Worm (Caenorhabditis elegans) whole organism, young adult: ENCODE measurements around the gene Y41C4A.8.

Experiments used
- B0261.1 ChIP-seq: sonication (generic microtip); optimal IDR thresholded peaks from 2 replicates; lab custom pipeline; 2016; ENCODE audit warnings: mild to moderate bottlenecking, missing genetic modification characterization, moderate library complexity, missing compliant biosample characterization
- C06A6.2 ChIP-seq: fragments of 200-800 bp; sonication (Bioruptor generic); conservative IDR thresholded peaks from 2 replicates; pipeline ENCODE4 v1.3.6; 2022; ENCODE audit warnings: missing genetic modification characterization, missing compliant biosample characterization
- F22D6.2 ChIP-seq: sonication (generic microtip); optimal IDR thresholded peaks from 2 replicates; lab custom pipeline; 2016; ENCODE audit warnings: mild to moderate bottlenecking, missing genetic modification characterization, missing compliant biosample characterization
- F33H1.4 ChIP-seq: fragments of 200-800 bp; sonication (Bioruptor generic); IDR thresholded peaks from 2 replicates; pipeline ENCODE4 v1.3.6; 2022; ENCODE audit warnings: missing genetic modification reagents, missing genetic modification characterization, missing compliant biosample characterization
- F55B11.4 ChIP-seq: sonication (generic microtip); optimal IDR thresholded peaks from 2 replicates; lab custom pipeline; 2016; ENCODE audit warnings: missing compliant biosample characterization, missing genetic modification characterization, borderline replicate concordance; ENCODE audit not compliant: insufficient read depth
- F57A8.1 ChIP-seq: fragments of 200-800 bp; sonication (Bioruptor generic); optimal IDR thresholded peaks from 2 replicates; lab custom pipeline; 2018; ENCODE audit warnings: mild to moderate bottlenecking, missing genetic modification characterization, moderate library complexity, missing compliant biosample characterization
- K12H6.12 ChIP-seq: fragments of 200-800 bp; sonication (Bioruptor generic); optimal IDR thresholded peaks from 2 replicates; lab custom pipeline; 2018; ENCODE audit warnings: mild to moderate bottlenecking, missing genetic modification characterization, missing compliant biosample characterization
- Y56A3A.18 ChIP-seq: fragments of 200-800 bp; sonication (Bioruptor generic); IDR thresholded peaks from 2 replicates; pipeline ENCODE4 v1.3.6; 2022; ENCODE audit warnings: missing genetic modification reagents, missing genetic modification characterization, missing compliant biosample characterization
- Y67H2A.10 ChIP-seq: fragments of 200-800 bp; sonication (Bioruptor generic); conservative IDR thresholded peaks from 2 replicates; pipeline ENCODE4 v1.3.6; 2022; ENCODE audit warnings: missing genetic modification reagents, missing genetic modification characterization, missing compliant biosample characterization
- akir-1 ChIP-seq: fragments of 200-800 bp; sonication (Bioruptor generic); optimal IDR thresholded peaks from 2 replicates; lab custom pipeline; 2018; ENCODE audit warnings: mild to moderate bottlenecking, missing genetic modification characterization, moderate library complexity, missing compliant biosample characterization
- ama-1 ChIP-seq, 3 experiments: fragments of 150-350 bp in 1 of 3; sonication (generic microtip) in 2 of 3; optimal IDR thresholded peaks; 2 replicates each; lab custom pipeline; 2014 to 2018; ENCODE audit warnings: missing biosample characterization in 2 of 3, missing genetic modification characterization in 2 of 3, missing genetic modification reagents in 2 of 3
- aptf-2 ChIP-seq: fragments of 200-800 bp; sonication (Bioruptor generic); conservative IDR thresholded peaks from 2 replicates; pipeline ENCODE4 v1.3.6; 2022; ENCODE audit warnings: missing genetic modification reagents, missing genetic modification characterization, missing compliant biosample characterization
- athp-1 ChIP-seq: sonication (generic microtip); optimal IDR thresholded peaks from 2 replicates; lab custom pipeline; 2017; ENCODE audit warnings: mild to moderate bottlenecking, missing genetic modification characterization, missing compliant biosample characterization
- cebp-1 ChIP-seq, 2 experiments: fragments of 200-800 bp in 1 of 2; sonication (Bioruptor generic) in 1 of 2; sonication (generic microtip) in 1 of 2; IDR thresholded peaks in 1 of 2; optimal IDR thresholded peaks in 1 of 2; 2 replicates each; pipeline versions ENCODE4 v1.3.6 to Lab custom; 2017 to 2022; ENCODE audit warnings: missing compliant biosample characterization in 2 of 2, missing genetic modification characterization in 2 of 2, mild to moderate bottlenecking in 1 of 2, missing genetic modification reagents in 1 of 2, moderate library complexity in 1 of 2
- die-1 ChIP-seq: sonication (generic microtip); optimal IDR thresholded peaks from 2 replicates; lab custom pipeline; 2016; ENCODE audit warnings: missing genotype, mild to moderate bottlenecking, missing genetic modification characterization, missing compliant biosample characterization
- egl-18 ChIP-seq: fragments of 200-800 bp; sonication (Bioruptor generic); IDR thresholded peaks from 2 replicates; pipeline ENCODE4 v1.3.6; 2022; ENCODE audit warnings: missing genetic modification reagents, missing genetic modification characterization, missing compliant biosample characterization
- egrh-3 ChIP-seq: fragments of 200-800 bp; sonication (Bioruptor generic); IDR thresholded peaks from 2 replicates; pipeline ENCODE4 v1.3.6; 2022; ENCODE audit warnings: missing genetic modification reagents, missing genetic modification characterization, missing compliant biosample characterization
- ets-4 ChIP-seq: fragments of 200-800 bp; sonication (Bioruptor generic); optimal IDR thresholded peaks from 2 replicates; lab custom pipeline; 2018; ENCODE audit warnings: mild to moderate bottlenecking, missing genetic modification characterization, missing compliant biosample characterization
- gei-17 ChIP-seq: fragments of 200-800 bp; sonication (Bioruptor generic); optimal IDR thresholded peaks from 2 replicates; lab custom pipeline; 2018; ENCODE audit warnings: mild to moderate bottlenecking, missing genetic modification characterization, missing compliant biosample characterization
- hmg-20 ChIP-seq: fragments of 200-800 bp; sonication (Bioruptor generic); IDR thresholded peaks from 2 replicates; pipeline ENCODE4 v1.3.6; 2022; ENCODE audit warnings: missing genetic modification reagents, missing genetic modification characterization, missing compliant biosample characterization
- lag-1 ChIP-seq: fragments of 200-800 bp; sonication (Bioruptor generic); IDR thresholded peaks from 2 replicates; pipeline ENCODE4 v1.3.6; 2022; ENCODE audit warnings: missing genetic modification reagents, missing genetic modification characterization, missing compliant biosample characterization
- lin-54 ChIP-seq: fragments of 200-800 bp; sonication (Bioruptor generic); optimal IDR thresholded peaks from 2 replicates; lab custom pipeline; 2018; ENCODE audit warnings: mild to moderate bottlenecking, missing genetic modification characterization, missing compliant biosample characterization
- madf-10 ChIP-seq: sonication (generic microtip); optimal IDR thresholded peaks from 2 replicates; lab custom pipeline; 2016; ENCODE audit warnings: mild to moderate bottlenecking, missing genetic modification characterization, missing compliant biosample characterization
- madf-3 ChIP-seq: fragments of 200-800 bp; sonication (Bioruptor generic); IDR thresholded peaks from 2 replicates; pipeline ENCODE4 v1.3.6; 2022; ENCODE audit warnings: missing genetic modification reagents, missing genetic modification characterization, missing compliant biosample characterization
- madf-8 ChIP-seq: fragments of 200-800 bp; sonication (Bioruptor generic); conservative IDR thresholded peaks from 2 replicates; pipeline ENCODE4 v1.3.6; 2022; ENCODE audit warnings: missing genetic modification reagents, missing genetic modification characterization, missing compliant biosample characterization
- mes-4 ChIP-seq: sonication (generic microtip); optimal IDR thresholded peaks from 2 replicates; lab custom pipeline; 2016; ENCODE audit warnings: missing genotype, missing genetic modification characterization, missing compliant biosample characterization
- mxl-1 ChIP-seq: sonication (generic microtip); optimal IDR thresholded peaks from 2 replicates; lab custom pipeline; 2016; ENCODE audit warnings: missing genetic modification characterization, missing compliant biosample characterization
- nfyb-1 ChIP-seq: fragments of 200-800 bp; sonication (Bioruptor generic); IDR thresholded peaks from 2 replicates; pipeline ENCODE4 v1.3.6; 2022; ENCODE audit warnings: missing genetic modification reagents, missing genetic modification characterization, missing compliant biosample characterization
- nhr-27 ChIP-seq: fragments of 200-800 bp; sonication (Bioruptor generic); optimal IDR thresholded peaks from 2 replicates; lab custom pipeline; 2018; ENCODE audit warnings: mild to moderate bottlenecking, missing genetic modification characterization, moderate library complexity, missing compliant biosample characterization
- nhr-90 ChIP-seq: sonication (generic microtip); optimal IDR thresholded peaks from 2 replicates; lab custom pipeline; 2016; ENCODE audit warnings: missing genotype, mild to moderate bottlenecking, missing genetic modification characterization, missing compliant biosample characterization
- repo-1 ChIP-seq: sonication (generic microtip); optimal IDR thresholded peaks from 2 replicates; lab custom pipeline; 2017; ENCODE audit warnings: mild to moderate bottlenecking, missing genetic modification characterization, missing compliant biosample characterization
- rpc-1 ChIP-seq, 2 experiments: fragments of 150-350 bp in 1 of 2; sonication (generic microtip) in 1 of 2; optimal IDR thresholded peaks; 2 replicates each; lab custom pipeline; 2014 to 2018; ENCODE audit warnings: missing biosample characterization in 1 of 2, missing genetic modification characterization in 1 of 2, missing genetic modification reagents in 1 of 2, missing genotype in 1 of 2
- sdz-38 ChIP-seq: sonication (generic microtip); optimal IDR thresholded peaks from 2 replicates; lab custom pipeline; 2016; ENCODE audit warnings: missing genotype, missing genetic modification characterization, missing compliant biosample characterization
- xnd-1 ChIP-seq: sonication (generic microtip); optimal IDR thresholded peaks from 2 replicates; lab custom pipeline; 2016; ENCODE audit warnings: missing genotype, missing genetic modification reagents, missing genetic modification characterization, missing compliant biosample characterization
- zim-3 ChIP-seq: sonication (generic microtip); optimal IDR thresholded peaks from 2 replicates; lab custom pipeline; 2017; ENCODE audit warnings: mild to moderate bottlenecking, missing genetic modification characterization, moderate library complexity, missing compliant biosample characterization
- ztf-18 ChIP-seq: sonication (generic microtip); optimal IDR thresholded peaks from 2 replicates; lab custom pipeline; 2016; ENCODE audit warnings: missing genotype, mild to moderate bottlenecking, missing genetic modification characterization, missing compliant biosample characterization
- ztf-22 ChIP-seq: fragments of 200-800 bp; sonication (Bioruptor generic); optimal IDR thresholded peaks from 2 replicates; lab custom pipeline; 2018; ENCODE audit warnings: mild to moderate bottlenecking, missing genetic modification characterization, moderate library complexity, missing compliant biosample characterization
- ztf-25 ChIP-seq: fragments of 200-800 bp; sonication (Bioruptor generic); IDR thresholded peaks from 2 replicates; pipeline ENCODE4 v1.3.6; 2022; ENCODE audit warnings: missing genetic modification reagents, missing genetic modification characterization, missing compliant biosample characterization
- ztf-6 ChIP-seq: fragments of 200-800 bp; sonication (Bioruptor generic); IDR thresholded peaks from 2 replicates; pipeline ENCODE4 v1.3.6; 2022; ENCODE audit warnings: missing genetic modification reagents, missing genetic modification characterization, missing compliant biosample characterization

The Y41C4A.8 gene

DNA sequence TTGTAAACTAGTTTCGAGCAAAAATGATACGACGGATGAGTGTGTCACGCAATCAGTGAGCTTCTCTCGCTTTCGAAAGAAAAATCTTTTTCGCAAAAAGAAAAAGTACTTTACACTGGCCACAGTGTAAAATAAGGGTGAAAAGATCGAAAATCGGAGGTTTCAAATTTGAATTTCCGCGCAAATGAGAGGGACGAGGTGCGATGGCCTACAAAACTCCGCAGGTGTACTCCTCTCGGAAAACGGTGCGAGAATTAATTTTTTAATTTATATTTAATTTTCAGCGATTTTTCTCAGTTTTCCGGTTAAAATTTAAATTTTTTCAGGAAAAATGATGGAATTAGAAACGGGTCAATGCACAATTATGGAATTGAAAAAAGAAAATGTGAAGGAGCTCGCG is 38.1 kb upstream of the Y41C4A.8 start, which contains the start of gene mrt-2 (continued):
- TF ChIP-seq repo-1 (tag; lab: Kevin White, UChicago) (no peak), aptf-2 (GFP tag; lab: Robert Waterston, UW) (no peak), F33H1.4 (GFP tag; lab: Robert Waterston, UW) (peak; percentile 54), die-1 (tag; lab: Kevin White, UChicago) (no peak), zim-3 (tag; lab: Kevin White, UChicago) (no peak), B0261.1 (tag; lab: Kevin White, UChicago) (no peak), egl-18 (no peak), cebp-1 (GFP tag; IDR thresholded peaks at IDR 0.05; lab: Robert Waterston, UW) (no peak), cebp-1 (tag; optimal IDR thresholded peaks at IDR 0.05; lab: Kevin White, UChicago) (peak; percentile 52), ets-4 (no peak), xnd-1 (tag; lab: Kevin White, UChicago) (no peak), ztf-25 (GFP tag; lab: Robert Waterston, UW) (no peak), madf-10 (tag; lab: Kevin White, UChicago) (peak; percentile 48), rpc-1 (optimal IDR thresholded peaks at IDR 0.05; lab: Kevin White, UChicago) (no peak), rpc-1 (tag; optimal IDR thresholded peaks at IDR 0.05; lab: Kevin White, UChicago) (no peak), Y56A3A.18 (GFP tag; lab: Robert Waterston, UW) (no peak), ama-1 (optimal IDR thresholded peaks at IDR 0.05; lab: Kevin White, UChicago) (no peak), ama-1 (GFP tag; optimal IDR thresholded peaks at IDR 0.05; lab: Kevin White, UChicago) (no peak), gei-17 (GFP tag; lab: Kevin White, UChicago) (no peak), hmg-20 (GFP tag; lab: Robert Waterston, UW) (0 out of 2 replicates have a peak, but pooled peaks have one; percentile 41), F57A8.1 (GFP tag; lab: Kevin White, UChicago) (no peak), ztf-22 (GFP tag; lab: Kevin White, UChicago) (no peak), lin-54 (GFP tag; lab: Kevin White, UChicago) (peak; percentile 91), akir-1 (GFP tag; lab: Kevin White, UChicago) (no peak), nfyb-1 (GFP tag; lab: Robert Waterston, UW) (peak; percentile 42; the same call in 1 of the 2 replicates), K12H6.12 (tag; lab: Kevin White, UChicago) (peak; percentile 42), F55B11.4 (tag; lab: Kevin White, UChicago) (no peak), C06A6.2 (GFP tag; lab: Robert Waterston, UW) (no peak), madf-8 (no peak; the same call in 1 of the 2 replicates), nhr-90 (tag; lab: Kevin White, UChicago) (no peak), F22D6.2 (peak; percentile 37), lag-1 (GFP tag; lab: Robert Waterston, UW) (no peak), ztf-6 (no peak)

DNA sequence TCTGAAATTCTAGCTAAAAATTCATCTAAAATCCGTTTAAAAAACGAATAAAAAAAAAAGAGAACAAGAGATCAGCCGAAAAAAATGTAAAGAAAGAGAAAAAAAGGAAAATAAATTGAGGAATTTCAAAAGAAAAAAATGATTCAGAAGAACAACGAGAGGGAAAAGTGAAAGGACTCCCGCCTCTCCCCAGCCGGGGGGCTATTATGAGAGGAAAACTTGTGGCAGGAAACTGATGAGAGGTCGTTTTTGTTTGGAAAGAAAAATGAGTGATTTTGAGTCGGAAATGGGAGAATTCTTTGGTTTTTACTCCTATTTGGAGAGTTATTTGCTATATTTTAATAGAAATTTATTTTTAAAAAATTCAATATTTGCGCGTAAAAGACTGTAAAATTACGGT is 33.6 kb upstream of the Y41C4A.8 start:
- no peak for TF ChIP-seq cebp-1 (GFP tag; IDR thresholded peaks at IDR 0.05; lab: Robert Waterston, UW)
- no peak for TF ChIP-seq cebp-1 (tag; optimal IDR thresholded peaks at IDR 0.05; lab: Kevin White, UChicago)
- no peak for TF ChIP-seq mes-4 (tag; lab: Kevin White, UChicago)
- TF ChIP-seq madf-3 (GFP tag; lab: Robert Waterston, UW) = no peak
- TF ChIP-seq F33H1.4 (GFP tag; lab: Robert Waterston, UW) = no peak

DNA sequence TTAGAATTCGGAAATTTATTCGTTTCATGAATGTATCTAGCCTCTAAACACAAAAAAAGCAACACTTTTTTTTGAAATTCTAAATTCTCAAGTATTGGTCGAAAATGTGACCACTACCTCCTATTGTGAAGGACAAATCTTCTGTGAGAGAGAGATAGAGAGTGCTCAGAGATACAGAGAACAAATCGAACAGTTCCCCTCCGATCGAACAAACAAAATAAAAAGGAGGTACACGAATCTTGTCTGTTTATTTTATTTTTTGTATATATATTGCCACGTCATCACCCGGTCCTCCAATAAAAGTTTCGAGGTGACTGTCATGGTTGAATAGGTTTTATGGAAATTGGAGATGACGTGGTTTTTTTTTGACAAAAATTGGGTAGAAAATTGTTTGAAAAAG is 32.2 kb upstream of the Y41C4A.8 start:
- no peak for TF ChIP-seq Y67H2A.10
- TF ChIP-seq nhr-27 (tag; lab: Kevin White, UChicago) = no peak
- no peak for TF ChIP-seq mxl-1 (tag; lab: Kevin White, UChicago)
- TF ChIP-seq madf-3 (GFP tag; lab: Robert Waterston, UW) = no peak
- TF ChIP-seq die-1 (tag; lab: Kevin White, UChicago) = no peak
- no peak for TF ChIP-seq athp-1 (tag; lab: Kevin White, UChicago)
- no peak for TF ChIP-seq egrh-3 (GFP tag; lab: Robert Waterston, UW)
- no peak for TF ChIP-seq sdz-38 (tag; lab: Kevin White, UChicago)
- no peak for TF ChIP-seq ztf-18 (tag; lab: Kevin White, UChicago)
